Fruit fly (Drosophila melanogaster): ENCODE data around the gene comm.

- no peak for TF ChIP-seq CG8478 (optimal IDR thresholded peaks at IDR 0.05)
- no peak for TF ChIP-seq CTCF (optimal IDR thresholded peaks at IDR 0.05)
Measured at dm6 chr3L:15687802-15688201, 40.4 kb downstream of the comm start, which contains the start of gene CG34452.
